Fruit fly (Drosophila melanogaster): Measurements from ENCODE around the gene ttk.

ttk gene

dm6 chr3R:31748093-31748996 is 34.7 kb downstream of the ttk start (continued):
- TF ChIP-seq disco-r (GFP tag; optimal IDR thresholded peaks at IDR 0.05) (no peak), Hr78 (GFP tag; optimal IDR thresholded peaks at IDR 0.05) (peak in 1 of 2 experiments; percentile 66), scrt (GFP tag; optimal IDR thresholded peaks at IDR 0.05) (peak; percentile 14), CrebB (tag; optimal IDR thresholded peaks at IDR 0.05) (no peak), trh (GFP tag; optimal IDR thresholded peaks at IDR 0.05) (no peak), trem (tag; optimal IDR thresholded peaks at IDR 0.05) (peak; percentile 8), nerfin-1 (tag; optimal IDR thresholded peaks at IDR 0.05) (peak; percentile 74), sim (GFP tag; IDR thresholded peaks at IDR 0.05) (no peak), CG18262 (tag; optimal IDR thresholded peaks at IDR 0.05) (no peak), Sry-δ (GFP tag; optimal IDR thresholded peaks at IDR 0.05) (no peak), klu (GFP tag; IDR thresholded peaks at IDR 0.05) (no peak), gem (tag; optimal IDR thresholded peaks at IDR 0.05) (no peak), CG16863 (GFP tag; optimal IDR thresholded peaks at IDR 0.05) (no peak), D19B (GFP tag; optimal IDR thresholded peaks at IDR 0.05) (no peak), CG12769 (tag; optimal IDR thresholded peaks at IDR 0.05) (peak; percentile 68), MESR4 (GFP tag; optimal IDR thresholded peaks at IDR 0.05) (peak; percentile 62), Med (GFP tag) (peak; percentile 60), oc (tag; optimal IDR thresholded peaks at IDR 0.05) (peak; percentile 7), Sin3A (optimal IDR thresholded peaks at IDR 0.05) (no peak), CG5953 (GFP tag; IDR thresholded peaks at IDR 0.05) (no peak), pzg (GFP tag; optimal IDR thresholded peaks at IDR 0.05) (peak; percentile 28)

- TF ChIP-seq CG1792 (GFP tag; optimal IDR thresholded peaks at IDR 0.05) (no peak), CG12659 (GFP tag; optimal IDR thresholded peaks at IDR 0.05) (no peak), dati (GFP tag; IDR thresholded peaks at IDR 0.05) (no peak), dysf (GFP tag; IDR thresholded peaks at IDR 0.05) (no peak), CG10431 (GFP tag; optimal IDR thresholded peaks at IDR 0.05) (no peak)
Measured at dm6 chr3R:31754605-31755004, 40.9 kb downstream of the ttk start, which contains the start of gene salt. Gene salt (minus strand): TSS chr3R:31754705.

- TF ChIP-seq stc (GFP tag; IDR thresholded peaks at IDR 0.05) (0 out of 2 replicates have a peak, but pooled peaks have one; percentile 17), gfzf (GFP tag; optimal IDR thresholded peaks at IDR 0.05) (no peak), CG12391 (tag; optimal IDR thresholded peaks at IDR 0.05) (no peak), rib (GFP tag; IDR thresholded peaks at IDR 0.05) (no peak), ash1 (GFP tag; optimal IDR thresholded peaks at IDR 0.05) (no peak), Doc3 (GFP tag; IDR thresholded peaks at IDR 0.05; ENCODE audit: partially characterized antibody) (no peak), CG17385 (GFP tag; optimal IDR thresholded peaks at IDR 0.05) (peak; percentile 7), org-1 (GFP tag; optimal IDR thresholded peaks at IDR 0.05) (no peak), CG18476 (GFP tag; optimal IDR thresholded peaks at IDR 0.05) (no peak), dimm (GFP tag; IDR thresholded peaks at IDR 0.05) (no peak), ase (GFP tag; IDR thresholded peaks at IDR 0.05) (no peak), CG8089 (GFP tag; optimal IDR thresholded peaks at IDR 0.05) (no peak), CG14441 (GFP tag; IDR thresholded peaks at IDR 0.05) (no peak), CG3407 (GFP tag; optimal IDR thresholded peaks at IDR 0.05) (peak; percentile 0), grau (tag; optimal IDR thresholded peaks at IDR 0.05) (no peak), CG7271 (tag; optimal IDR thresholded peaks at IDR 0.05) (no peak), CG4730 (GFP tag; IDR thresholded peaks at IDR 0.05) (no peak), CG4404 (GFP tag; IDR thresholded peaks at IDR 0.05) (no peak), twi (tag; optimal IDR thresholded peaks at IDR 0.05) (no peak), ham (GFP tag; IDR thresholded peaks at IDR 0.05) (no peak), odd (GFP tag; optimal IDR thresholded peaks at IDR 0.05) (peak; percentile 14), CG17361 (GFP tag; IDR thresholded peaks at IDR 0.05) (no peak)
Measured at dm6 chr3R:31758587-31759167, 45.0 kb downstream of the ttk start, which contains the start of gene CG2187. Gene CG2187 (minus strand): TSS chr3R:31758637.

All from whole organism, embryonic.